Worm (Caenorhabditis elegans) whole organism, L2 larva: ENCODE measurements around the gene srlf-37.

ENCODE experiments used
- ama-1 ChIP-seq: fragments of 150-350 bp; optimal IDR thresholded peaks from 2 replicates; lab custom pipeline; 2018; ENCODE audit warnings: inconsistent platforms
- ceh-16 ChIP-seq: fragments of 150-350 bp; optimal IDR thresholded peaks from 2 replicates; lab custom pipeline; 2014; ENCODE audit warnings: missing biosample characterization, missing genetic modification characterization
- elt-3 ChIP-seq: sonication (generic microtip); optimal IDR thresholded peaks from 2 replicates; lab custom pipeline; 2017; ENCODE audit warnings: missing biosample characterization, missing genetic modification characterization
- gmeb-1 ChIP-seq: fragments of 150-350 bp; optimal IDR thresholded peaks from 2 replicates; lab custom pipeline; 2014; ENCODE audit warnings: missing biosample characterization, missing genetic modification characterization
- nhr-237 ChIP-seq: fragments of 150-350 bp; optimal IDR thresholded peaks from 2 replicates; lab custom pipeline; 2014; ENCODE audit warnings: missing biosample characterization, missing genetic modification characterization
- unc-62 ChIP-seq: fragments of 150-350 bp; optimal IDR thresholded peaks from 2 replicates; lab custom pipeline; 2014; ENCODE audit warnings: missing biosample characterization, missing genetic modification reagents, missing genetic modification characterization
- zag-1 ChIP-seq: fragments of 150-350 bp; optimal IDR thresholded peaks from 2 replicates; lab custom pipeline; 2014; ENCODE audit warnings: missing biosample characterization, missing genetic modification characterization

DNA sequence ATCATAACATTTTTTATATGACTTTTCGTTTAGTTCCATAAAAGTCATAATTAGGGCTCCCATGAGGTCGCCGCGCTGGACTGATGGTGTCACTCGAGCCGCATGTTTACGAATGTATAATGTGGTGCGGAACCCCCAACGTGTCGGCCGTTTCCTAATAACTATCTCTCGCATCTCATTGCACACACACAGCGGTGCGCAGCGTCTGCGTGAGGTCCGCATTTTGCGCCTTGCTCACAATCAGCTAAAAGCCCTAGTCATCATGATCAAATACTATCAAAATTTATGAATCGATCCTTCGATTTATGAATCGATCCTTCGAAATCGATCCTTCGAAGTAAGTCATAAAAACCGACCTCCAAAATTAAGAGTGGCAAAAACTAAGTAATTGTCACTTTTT is 44.1 kb downstream of the srlf-37 start, which contains the start of gene srx-7:
- TF ChIP-seq nhr-237 (tag; lab: Kevin White, UChicago) (no peak), zag-1 (tag; lab: Kevin White, UChicago) (no peak), ama-1 (no peak), gmeb-1 (tag; lab: Kevin White, UChicago) (no peak), ceh-16 (tag; lab: Kevin White, UChicago) (no peak), elt-3 (tag; lab: Kevin White, UChicago) (no peak), unc-62 (GFP tag; lab: Kevin White, UChicago) (no peak)
